Worm (Caenorhabditis elegans) whole organism, L3 larva: ENCODE measurements around the gene srt-32.

ENCODE experiments used
- aly-2 ChIP-seq: fragments of 150-350 bp; optimal IDR thresholded peaks from 2 replicates; lab custom pipeline; 2014; ENCODE audit warnings: missing biosample characterization, missing genetic modification characterization
- ama-1 ChIP-seq: fragments of 150-350 bp; optimal IDR thresholded peaks from 2 replicates; lab custom pipeline; 2018
- ceh-16 ChIP-seq: sonication (generic microtip); optimal IDR thresholded peaks from 2 replicates; lab custom pipeline; 2017; ENCODE audit warnings: missing biosample characterization, missing genetic modification characterization
- ceh-9 ChIP-seq: sonication (generic microtip); optimal IDR thresholded peaks from 2 replicates; lab custom pipeline; 2018; ENCODE audit warnings: missing biosample characterization, missing genetic modification characterization
- daf-12 ChIP-seq: fragments of 150-350 bp; optimal IDR thresholded peaks from 2 replicates; lab custom pipeline; 2014; ENCODE audit warnings: missing biosample characterization, missing genetic modification reagents, missing genetic modification characterization
- egl-5 ChIP-seq: fragments of 150-350 bp; optimal IDR thresholded peaks from 2 replicates; lab custom pipeline; 2017; ENCODE audit warnings: missing biosample characterization, missing genetic modification reagents, missing genetic modification characterization, inconsistent platforms
- elt-1 ChIP-seq: fragments of 150-350 bp; optimal IDR thresholded peaks from 2 replicates; lab custom pipeline; 2014; ENCODE audit warnings: missing biosample characterization, missing genetic modification characterization
- elt-2 ChIP-seq: sonication (generic microtip); optimal IDR thresholded peaks from 2 replicates; lab custom pipeline; 2016; ENCODE audit warnings: missing genetic modification reagents, mild to moderate bottlenecking, missing genetic modification characterization, missing compliant biosample characterization
- elt-3 ChIP-seq, 3 experiments: fragments of 150-350 bp in 1 of 3; sonication (generic microtip) in 2 of 3; optimal IDR thresholded peaks; 2 replicates in 2 of 3; 4 replicates in 1 of 3; lab custom pipeline; 2014 to 2017; ENCODE audit warnings: missing biosample characterization in 3 of 3, missing genetic modification characterization in 3 of 3
- eor-1 ChIP-seq, 2 experiments: fragments of 150-350 bp; optimal IDR thresholded peaks; 2 replicates each; lab custom pipeline; 2014 to 2018; ENCODE audit warnings: missing biosample characterization in 2 of 2, missing genetic modification characterization in 2 of 2
- fkh-10 ChIP-seq: sonication (generic microtip); optimal IDR thresholded peaks from 2 replicates; lab custom pipeline; 2017; ENCODE audit warnings: missing biosample characterization, missing genetic modification reagents, missing genetic modification characterization
- fkh-2 ChIP-seq: fragments of 150-350 bp; optimal IDR thresholded peaks from 2 replicates; lab custom pipeline; 2014; ENCODE audit warnings: missing biosample characterization, missing genetic modification reagents, missing genetic modification characterization
- hmg-11 ChIP-seq: sonication (generic microtip); optimal IDR thresholded peaks from 2 replicates; lab custom pipeline; 2016; ENCODE audit warnings: missing genetic modification characterization, missing compliant biosample characterization
- jun-1 ChIP-seq: fragments of 150-350 bp; optimal IDR thresholded peaks from 2 replicates; lab custom pipeline; 2014; ENCODE audit warnings: missing biosample characterization, missing genetic modification reagents, missing genetic modification characterization
- lin-15B ChIP-seq: fragments of 150-350 bp; optimal IDR thresholded peaks from 2 replicates; lab custom pipeline; 2014; ENCODE audit warnings: missing biosample characterization, missing genetic modification characterization
- lin-39 ChIP-seq: fragments of 150-350 bp; optimal IDR thresholded peaks from 2 replicates; lab custom pipeline; 2018; ENCODE audit warnings: missing biosample characterization, missing genetic modification reagents, missing genetic modification characterization
- lsy-12 ChIP-seq: sonication (generic microtip); optimal IDR thresholded peaks from 2 replicates; lab custom pipeline; 2016; ENCODE audit warnings: mild to moderate bottlenecking, missing genetic modification characterization, missing compliant biosample characterization
- mdl-1 ChIP-seq: fragments of 150-350 bp; optimal IDR thresholded peaks from 2 replicates; lab custom pipeline; 2014; ENCODE audit warnings: missing biosample characterization, missing genetic modification characterization
- mml-1 ChIP-seq: fragments of 150-350 bp; sonication (generic microtip); optimal IDR thresholded peaks from 3 replicates; lab custom pipeline; 2014; ENCODE audit warnings: missing biosample characterization, missing genetic modification characterization
- nfya-1 ChIP-seq: sonication (generic microtip); optimal IDR thresholded peaks from 2 replicates; lab custom pipeline; 2017; ENCODE audit warnings: missing genetic modification characterization, mild to moderate bottlenecking, missing compliant biosample characterization, antibody characterized with exemption, moderate library complexity; ENCODE audit not compliant: insufficient read depth
- nhr-11 ChIP-seq: fragments of 150-350 bp; optimal IDR thresholded peaks from 2 replicates; lab custom pipeline; 2014; ENCODE audit warnings: missing biosample characterization, missing genetic modification characterization
- nhr-23 ChIP-seq: fragments of 150-350 bp; optimal IDR thresholded peaks from 2 replicates; lab custom pipeline; 2014; ENCODE audit warnings: missing biosample characterization, missing genetic modification reagents, missing genetic modification characterization
- nhr-77 ChIP-seq: fragments of 150-350 bp; optimal IDR thresholded peaks from 2 replicates; lab custom pipeline; 2014; ENCODE audit warnings: missing biosample characterization, missing genetic modification characterization
- pha-4 ChIP-seq: fragments of 150-350 bp; optimal IDR thresholded peaks from 2 replicates; lab custom pipeline; 2014; ENCODE audit warnings: missing biosample characterization, missing genetic modification reagents, missing genetic modification characterization
- pqm-1 ChIP-seq: fragments of 150-350 bp; optimal IDR thresholded peaks from 2 replicates; lab custom pipeline; 2017; ENCODE audit warnings: missing biosample characterization, missing genetic modification characterization, inconsistent platforms
- sea-2 ChIP-seq: fragments of 150-350 bp; sonication (generic microtip); optimal IDR thresholded peaks from 4 replicates; lab custom pipeline; 2014; ENCODE audit warnings: missing biosample characterization, missing genetic modification reagents, missing genetic modification characterization
- skn-1 ChIP-seq: fragments of 150-350 bp; optimal IDR thresholded peaks from 2 replicates; lab custom pipeline; 2014; ENCODE audit warnings: missing biosample characterization, missing genetic modification characterization
- snpc-4 ChIP-seq: fragments of 150-350 bp; optimal IDR thresholded peaks from 2 replicates; lab custom pipeline; 2014; ENCODE audit warnings: missing biosample characterization, missing genetic modification characterization
- unc-39 ChIP-seq: sonication (generic microtip); optimal IDR thresholded peaks from 4 replicates; lab custom pipeline; 2017; ENCODE audit warnings: missing biosample characterization, missing genetic modification characterization
- zag-1 ChIP-seq: fragments of 150-350 bp; optimal IDR thresholded peaks from 2 replicates; lab custom pipeline; 2014; ENCODE audit warnings: missing biosample characterization, missing genetic modification characterization

Gene srt-32

ce11 chrV:14530813-14531212 is 28.6 kb upstream of the srt-32 start, which contains the start of gene kcnl-4:
Gene kcnl-4, plus strand, starts transcription at chrV:14531113.
- no peak for TF ChIP-seq eor-1 (tag; optimal IDR thresholded peaks at IDR 0.05; lab: Kevin White, UChicago)
- TF ChIP-seq lin-15B (tag; lab: Kevin White, UChicago), result no peak

ce11 chrV:14532374-14532773 is 27.0 kb upstream of the srt-32 start:
- no peak for TF ChIP-seq eor-1 (tag; optimal IDR thresholded peaks at IDR 0.05; lab: Kevin White, UChicago)
- no peak for TF ChIP-seq zag-1 (tag; lab: Kevin White, UChicago)
- TF ChIP-seq ceh-9, result no peak
- no peak for TF ChIP-seq elt-2 (tag; lab: Kevin White, UChicago)
- TF ChIP-seq sea-2 (GFP tag; lab: Kevin White, UChicago), result no peak
- no peak for TF ChIP-seq nfya-1 (tag; lab: Kevin White, UChicago)
- TF ChIP-seq nhr-23 (tag; lab: Kevin White, UChicago), result no peak
- no peak for TF ChIP-seq nhr-77 (tag; lab: Kevin White, UChicago)
- TF ChIP-seq daf-12 (tag; lab: Kevin White, UChicago), result no peak
- no peak for TF ChIP-seq ama-1 (lab: Kevin White, UChicago)
- TF ChIP-seq mml-1 (tag; lab: Kevin White, UChicago), result no peak
- no peak for TF ChIP-seq unc-39 (tag; lab: Kevin White, UChicago)

- TF ChIP-seq fkh-2 (tag; lab: Kevin White, UChicago), result no peak
Measured at ce11 chrV:14536274-14536673, 23.1 kb upstream of the srt-32 start, which contains the start of gene tag-191. Gene tag-191, minus strand, starts transcription at chrV:14536374.

- no peak for TF ChIP-seq nhr-77 (tag; lab: Kevin White, UChicago)
- TF ChIP-seq pha-4 (tag; lab: Kevin White, UChicago), result peak; percentile 85
Measured at ce11 chrV:14539355-14539754, 20.1 kb upstream of the srt-32 start.

- TF ChIP-seq pha-4 (tag; lab: Kevin White, UChicago), result peak; percentile 56
- TF ChIP-seq egl-5, result no peak
- no peak for TF ChIP-seq elt-3 (tag; optimal IDR thresholded peaks at IDR 0.05; lab: Kevin White, UChicago)
- TF ChIP-seq lin-39 (tag; lab: Kevin White, UChicago), result no peak
- TF ChIP-seq, all 47 proteins: peak for 1
Measured at ce11 chrV:14540932-14541331, 18.5 kb upstream of the srt-32 start.

- TF ChIP-seq pqm-1 (tag; lab: Kevin White, UChicago), result peak; percentile 93
- TF ChIP-seq mdl-1 (tag; lab: Kevin White, UChicago), result no peak
- peak; percentile 96 for TF ChIP-seq elt-2 (tag; lab: Kevin White, UChicago)
- TF ChIP-seq aly-2 (tag; lab: Kevin White, UChicago), result no peak
- TF ChIP-seq jun-1 (tag; lab: Kevin White, UChicago), result peak; percentile 92
- TF ChIP-seq ama-1 (lab: Kevin White, UChicago), result no peak
- TF ChIP-seq hmg-11, result no peak
- TF ChIP-seq pha-4 (tag; lab: Kevin White, UChicago), result peak; percentile 77
- TF ChIP-seq skn-1, result no peak
Measured at ce11 chrV:14542138-14542537, 17.3 kb upstream of the srt-32 start.

ce11 chrV:14545816-14546283 is 13.6 kb upstream of the srt-32 start, which contains the start of gene rike-1:
Gene rike-1, minus strand, starts transcription at chrV:14545866.
- TF ChIP-seq lsy-12 (tag; lab: Kevin White, UChicago), result no peak
- no peak for TF ChIP-seq elt-2 (tag; lab: Kevin White, UChicago)
- no peak for TF ChIP-seq fkh-10
- TF ChIP-seq mml-1 (tag; lab: Kevin White, UChicago), result no peak
- no peak for TF ChIP-seq nhr-11 (tag; lab: Kevin White, UChicago)
- TF ChIP-seq aly-2 (tag; lab: Kevin White, UChicago), result no peak
- TF ChIP-seq nfya-1 (tag; lab: Kevin White, UChicago), result peak; percentile 42
- TF ChIP-seq lin-15B (tag; lab: Kevin White, UChicago), result peak; percentile 62
- peak; percentile 47 for TF ChIP-seq snpc-4 (tag; lab: Kevin White, UChicago)
- TF ChIP-seq ama-1 (lab: Kevin White, UChicago), result peak; percentile 11
- TF ChIP-seq ceh-9, result no peak
- TF ChIP-seq daf-12 (tag; lab: Kevin White, UChicago), result no peak
- no peak for TF ChIP-seq ceh-16 (tag; lab: Kevin White, UChicago)
- no peak for TF ChIP-seq unc-39 (tag; lab: Kevin White, UChicago)
- TF ChIP-seq egl-5, result no peak
- no peak for TF ChIP-seq elt-1 (tag; lab: Kevin White, UChicago)
